Fruit fly (Drosophila melanogaster) whole organism, embryonic: Measurements from ENCODE around the gene RhoGAPp190.
A peak's percentile ranks its signal among the peaks of the same experiment; 100 is the strongest.

ENCODE experiments used
- Ada2b ChIP-seq: fragments of 200-800 bp; sonication (Bioruptor generic); IDR thresholded peaks from 2 replicates; pipeline ENCODE4 v1.3.6; 2022; ENCODE audit warnings: missing biosample characterization, missing genetic modification characterization
- CG12744 ChIP-seq: fragments of 200-800 bp; sonication (Bioruptor generic); optimal IDR thresholded peaks from 2 replicates; lab custom pipeline; 2016; ENCODE audit warnings: missing biosample characterization, missing genetic modification characterization
- CG13894 ChIP-seq: fragments of 200-800 bp; sonication (Bioruptor generic); optimal IDR thresholded peaks from 3 replicates; lab custom pipeline; 2018; ENCODE audit warnings: missing biosample characterization, mild to moderate bottlenecking, missing genetic modification characterization, moderate library complexity
- CG15514 ChIP-seq: fragments of 200-800 bp; sonication (Bioruptor generic); optimal IDR thresholded peaks from 3 replicates; lab custom pipeline; 2017; ENCODE audit warnings: missing biosample characterization, missing genetic modification characterization, mild to moderate bottlenecking, moderate library complexity, missing genetic modification reagents
- CG32772 ChIP-seq: fragments of 200-800 bp; sonication (Bioruptor generic); IDR thresholded peaks from 2 replicates; pipeline ENCODE4 v1.3.6; 2022; ENCODE audit warnings: missing biosample characterization, missing genetic modification characterization
- CG34224 ChIP-seq: fragments of 200-800 bp; sonication (Bioruptor generic); IDR thresholded peaks from 3 replicates; pipeline ENCODE4 v1.3.6; 2022; ENCODE audit warnings: missing biosample characterization, missing genetic modification characterization; ENCODE audit not compliant: partially characterized antibody
- CG34376 ChIP-seq: fragments of 200-800 bp; sonication (Bioruptor generic); optimal IDR thresholded peaks from 2 replicates; lab custom pipeline; 2018; ENCODE audit warnings: missing biosample characterization, mild to moderate bottlenecking, missing genetic modification characterization
- CG4360 ChIP-seq: fragments of 200-800 bp; sonication (Bioruptor generic); IDR thresholded peaks from 2 replicates; pipeline ENCODE4 v1.3.6; 2022; ENCODE audit warnings: missing biosample characterization, missing genetic modification characterization
- CG4730 ChIP-seq: fragments of 200-800 bp; sonication (Bioruptor generic); IDR thresholded peaks from 2 replicates; pipeline ENCODE4 v1.3.6; 2022; ENCODE audit warnings: missing biosample characterization, missing genetic modification characterization
- CG6272 ChIP-seq: fragments of 200-800 bp; sonication (Bioruptor generic); IDR thresholded peaks from 2 replicates; pipeline ENCODE4 v1.3.6; 2022; ENCODE audit warnings: missing biosample characterization, missing genetic modification characterization
- CG6683 ChIP-seq: fragments of 200-800 bp; sonication (Bioruptor generic); optimal IDR thresholded peaks from 2 replicates; lab custom pipeline; 2017; ENCODE audit warnings: missing biosample characterization, mild to moderate bottlenecking, missing genetic modification characterization, missing genetic modification reagents
- CG7987 ChIP-seq: fragments of 200-800 bp; sonication (Bioruptor generic); optimal IDR thresholded peaks from 2 replicates; lab custom pipeline; 2018; ENCODE audit warnings: missing biosample characterization, mild to moderate bottlenecking, missing genetic modification characterization, moderate library complexity
- CG8924 ChIP-seq: fragments of 200-800 bp; optimal IDR thresholded peaks from 3 replicates; lab custom pipeline; 2019; ENCODE audit warnings: missing biosample characterization, mild to moderate bottlenecking, missing genetic modification characterization, moderate library complexity
- Dip3 ChIP-seq: fragments of 200-800 bp; sonication (Bioruptor generic); optimal IDR thresholded peaks from 3 replicates; lab custom pipeline; 2016; ENCODE audit warnings: missing biosample characterization, missing genetic modification characterization
- Drgx ChIP-seq: fragments of 200-800 bp; sonication (Bioruptor generic); IDR thresholded peaks from 2 replicates; pipeline ENCODE4 v1.3.6; 2022; ENCODE audit warnings: missing biosample characterization, missing genetic modification characterization
- Fer1 ChIP-seq: fragments of 200-800 bp; sonication (Bioruptor generic); optimal IDR thresholded peaks from 2 replicates; lab custom pipeline; 2017; ENCODE audit warnings: missing biosample characterization, mild to moderate bottlenecking, missing genetic modification characterization
- HmgZ ChIP-seq: fragments of 200-800 bp; sonication (Bioruptor generic); optimal IDR thresholded peaks from 2 replicates; lab custom pipeline; 2018; ENCODE audit warnings: missing biosample characterization, mild to moderate bottlenecking, missing genetic modification characterization
- Hmx ChIP-seq: fragments of 200-800 bp; sonication (Bioruptor generic); optimal IDR thresholded peaks from 2 replicates; lab custom pipeline; 2016; ENCODE audit warnings: missing biosample characterization, missing genetic modification characterization
- Med ChIP-seq: fragments of 200-800 bp; sonication (Bioruptor generic); peaks from one replicate; lab custom pipeline; 2016; ENCODE audit warnings: missing biosample characterization, missing genetic modification characterization, mild to moderate bottlenecking, inconsistent platforms, moderate library complexity
- Meics ChIP-seq: fragments of 200-800 bp; sonication (Bioruptor generic); optimal IDR thresholded peaks from 2 replicates; lab custom pipeline; 2017; ENCODE audit warnings: missing biosample characterization, mild to moderate bottlenecking, missing genetic modification characterization
- Pdp1 ChIP-seq, 2 experiments: fragments of 200-800 bp; sonication (Bioruptor generic); optimal IDR thresholded peaks; 3 replicates each; lab custom pipeline; 2016; ENCODE audit warnings: missing biosample characterization in 2 of 2, missing genetic modification characterization in 2 of 2, mild to moderate bottlenecking in 1 of 2, moderate library complexity in 1 of 2
- Sin3A ChIP-seq: fragments of >200 bp; optimal IDR thresholded peaks from 2 replicates; lab custom pipeline; 2018
- Usf ChIP-seq: fragments of 200-800 bp; sonication (Bioruptor generic); optimal IDR thresholded peaks from 2 replicates; lab custom pipeline; 2017; ENCODE audit warnings: missing genotype, missing biosample characterization, missing genetic modification characterization
- ash1 ChIP-seq: fragments of 200-800 bp; sonication (Bioruptor generic); optimal IDR thresholded peaks from 2 replicates; lab custom pipeline; 2018; ENCODE audit warnings: missing biosample characterization, mild to moderate bottlenecking, missing genetic modification characterization
- cato ChIP-seq: fragments of 200-800 bp; sonication (Bioruptor generic); optimal IDR thresholded peaks from 2 replicates; lab custom pipeline; 2016; ENCODE audit warnings: missing biosample characterization, missing genetic modification characterization, borderline replicate concordance
- caup ChIP-seq: fragments of 200-800 bp; sonication (Bioruptor generic); optimal IDR thresholded peaks from 3 replicates; lab custom pipeline; 2017; ENCODE audit warnings: missing biosample characterization, mild to moderate bottlenecking, missing genetic modification characterization, moderate library complexity; ENCODE audit not compliant: severe bottlenecking
- cg ChIP-seq: fragments of 200-800 bp; sonication (Bioruptor generic); optimal IDR thresholded peaks from 3 replicates; lab custom pipeline; 2019; ENCODE audit warnings: missing biosample characterization, mild to moderate bottlenecking, missing genetic modification characterization, moderate library complexity
- ci ChIP-seq: fragments of 200-800 bp; sonication (Bioruptor generic); IDR thresholded peaks from 3 replicates; pipeline ENCODE4 v1.3.6; 2022; ENCODE audit warnings: missing biosample characterization, missing genetic modification characterization
- esg ChIP-seq: fragments of 200-800 bp; sonication (Bioruptor generic); conservative IDR thresholded peaks from 2 replicates; pipeline ENCODE4 v1.3.6; 2022; ENCODE audit warnings: missing biosample characterization, missing genetic modification characterization
- exex ChIP-seq: fragments of 200-800 bp; sonication (Bioruptor generic); optimal IDR thresholded peaks from 4 replicates; lab custom pipeline; 2018; ENCODE audit warnings: missing biosample characterization, mild to moderate bottlenecking, missing genetic modification characterization, moderate library complexity
- insv ChIP-seq, 2 experiments: fragments of 200-800 bp; sonication (Bioruptor generic); optimal IDR thresholded peaks; 3 replicates each; lab custom pipeline; 2016 to 2018; ENCODE audit warnings: missing biosample characterization in 2 of 2, missing genetic modification characterization in 2 of 2
- lilli ChIP-seq: fragments of 200-800 bp; sonication (Bioruptor generic); optimal IDR thresholded peaks from 3 replicates; lab custom pipeline; 2016; ENCODE audit warnings: missing biosample characterization, missing genetic modification characterization
- pan ChIP-seq, 4 experiments: fragments of >200 bp in 3 of 4; fragments of 200-800 bp in 1 of 4; sonication (Bioruptor generic) in 1 of 4; optimal IDR thresholded peaks in 3 of 4; IDR thresholded peaks in 1 of 4; 2 replicates each; pipeline versions ENCODE4 v1.3.6 to Lab custom; 2017 to 2022; ENCODE audit warnings: missing biosample characterization in 2 of 4, missing genetic modification characterization in 2 of 4, mixed read lengths in 1 of 4
- pros ChIP-seq: fragments of 200-800 bp; sonication (Bioruptor generic); optimal IDR thresholded peaks from 3 replicates; lab custom pipeline; 2019; ENCODE audit warnings: missing biosample characterization, mild to moderate bottlenecking, missing genetic modification characterization, moderate library complexity
- scrt ChIP-seq: fragments of 200-800 bp; sonication (Bioruptor generic); optimal IDR thresholded peaks from 2 replicates; lab custom pipeline; 2018; ENCODE audit warnings: missing biosample characterization, mild to moderate bottlenecking, missing genetic modification characterization, moderate library complexity
- sens ChIP-seq: fragments of 200-800 bp; sonication (Bioruptor generic); peaks from one replicate; lab custom pipeline; 2016; ENCODE audit warnings: missing biosample characterization, missing genetic modification characterization
- sug ChIP-seq: fragments of 200-800 bp; optimal IDR thresholded peaks from 2 replicates; lab custom pipeline; 2019; ENCODE audit warnings: missing biosample characterization, mild to moderate bottlenecking, missing genetic modification characterization, moderate library complexity

RhoGAPp190 gene

DNA sequence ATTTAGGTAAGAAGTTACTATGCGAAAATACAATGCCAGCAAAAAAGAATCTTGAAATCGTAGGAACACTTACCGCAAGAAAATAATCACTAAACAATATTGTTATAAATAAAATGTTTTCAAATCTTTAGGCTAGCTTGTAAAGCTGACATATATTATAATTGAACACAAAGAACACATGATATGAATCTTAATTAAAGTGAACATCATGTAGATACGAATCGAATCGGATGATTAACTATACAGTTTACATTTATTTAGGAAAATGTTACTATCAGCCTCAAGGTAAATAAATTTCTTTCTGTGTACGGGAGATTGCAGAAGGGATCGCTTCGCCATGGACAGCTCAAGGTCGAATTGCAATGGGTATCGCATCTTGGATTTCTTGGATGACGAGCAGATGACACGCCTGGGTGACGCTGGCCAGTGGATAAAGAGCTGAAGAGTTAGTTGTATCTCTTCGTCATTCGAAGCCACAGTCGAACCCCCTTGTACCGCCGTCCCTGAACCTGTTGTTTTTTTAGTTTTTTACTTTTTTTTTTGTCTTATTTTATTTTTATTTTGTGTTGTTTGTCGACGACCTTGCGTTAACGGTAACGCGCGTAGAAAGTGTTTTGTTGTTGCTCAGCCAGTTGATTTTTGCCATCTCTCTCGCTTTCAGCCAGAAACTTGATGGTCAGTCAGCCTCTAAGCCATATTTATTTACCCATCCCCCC, 25.7 kb upstream of the RhoGAPp190 start (continued):
- 0 out of 3 replicates have a peak, but pooled peaks have one; percentile 27 for TF ChIP-seq ci (GFP tag; lab: Robert Waterston, UW)
- no peak for TF ChIP-seq esg (GFP tag; lab: Robert Waterston, UW)
- TF ChIP-seq Usf (GFP tag; lab: Kevin White, UChicago) = no peak

DNA sequence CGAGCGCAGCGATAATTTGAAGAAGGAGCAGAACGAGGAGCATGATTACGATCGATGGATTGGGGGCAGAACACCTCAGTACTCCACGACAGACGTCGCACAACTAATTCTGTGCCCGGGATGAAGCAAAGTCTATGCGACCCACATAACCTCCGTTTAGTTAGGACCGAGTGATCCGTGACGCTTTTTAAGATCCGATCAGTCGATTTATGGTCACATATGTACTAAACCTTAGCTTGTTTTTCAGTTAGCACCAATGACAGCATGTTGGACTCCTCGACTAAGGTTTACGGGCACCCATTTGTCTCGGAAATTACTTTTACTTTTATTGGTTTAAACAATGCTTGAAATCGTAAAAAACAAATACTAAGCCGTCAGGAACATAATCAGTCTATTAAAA, 19.4 kb upstream of the RhoGAPp190 start, which contains the start of gene CG12990:
TSS of gene CG12990 (minus strand) at position 101 of the 400 bp plus-strand sequence.
- TF ChIP-seq CG34224 (no peak), Hmx (GFP tag; lab: Kevin White, UChicago) (no peak), caup (no peak), exex (tag; lab: Kevin White, UChicago) (no peak), Fer1 (GFP tag; lab: Kevin White, UChicago) (no peak), pan (optimal IDR thresholded peaks at IDR 0.05; lab: Kevin White, UChicago) (no peak), pan (GFP tag; optimal IDR thresholded peaks at IDR 0.05 in 1 of 2, IDR thresholded peaks at IDR 0.05 in 1 of 2) (no peak), insv (GFP tag; optimal IDR thresholded peaks at IDR 0.05; lab: Kevin White, UChicago) (no peak), CG4730 (GFP tag; lab: Robert Waterston, UW) (no peak), Meics (GFP tag; lab: Kevin White, UChicago) (no peak)

DNA sequence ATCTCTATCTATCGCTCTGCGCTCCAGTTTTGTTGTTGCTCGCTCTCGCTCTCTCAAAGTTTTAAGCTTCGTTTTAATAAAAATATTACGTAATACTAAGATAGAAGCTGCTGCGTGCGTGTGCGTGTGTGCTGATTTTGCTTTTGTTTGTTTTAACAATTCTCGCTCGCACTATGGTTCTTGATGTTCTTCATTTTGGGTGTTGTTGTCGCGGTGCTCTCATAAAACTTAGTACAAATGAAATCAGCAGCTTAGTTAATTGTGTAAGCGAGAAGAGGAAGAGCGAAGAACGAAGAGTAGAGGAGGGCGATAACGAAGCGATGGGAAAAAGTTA, 6.7 kb upstream of the RhoGAPp190 start:
- TF ChIP-seq sens (GFP tag; lab: Kevin White, UChicago) = peak; percentile 33
- TF ChIP-seq sug = peak; percentile 9
- TF ChIP-seq pros = peak; percentile 2
- TF ChIP-seq CG32772 (GFP tag; lab: Robert Waterston, UW) = no peak
- no peak; the same call in 1 of the 2 replicates for TF ChIP-seq Drgx (GFP tag; lab: Robert Waterston, UW)
- no peak for TF ChIP-seq Dip3 (GFP tag; lab: Kevin White, UChicago)
- peak; percentile 24 for TF ChIP-seq HmgZ (tag; lab: Kevin White, UChicago)
- TF ChIP-seq Pdp1 (GFP tag; optimal IDR thresholded peaks at IDR 0.05; lab: Kevin White, UChicago) = peak in 1 of 2 experiments; percentile 98
- no peak for TF ChIP-seq CG6683 (GFP tag; lab: Kevin White, UChicago)
- TF ChIP-seq lilli (GFP tag; lab: Kevin White, UChicago) = no peak
- TF ChIP-seq ash1 (GFP tag; lab: Kevin White, UChicago) = peak; percentile 24
- TF ChIP-seq Sin3A (lab: Kevin White, UChicago) = no peak
- peak; percentile 10 for TF ChIP-seq CG13894 (tag; lab: Kevin White, UChicago)
- peak; percentile 27 for TF ChIP-seq CG8924 (tag; lab: Kevin White, UChicago)
- no peak for TF ChIP-seq Ada2b (GFP tag; lab: Robert Waterston, UW)
- TF ChIP-seq Med (GFP tag; lab: Kevin White, UChicago) = peak; percentile 51
- TF ChIP-seq CG15514 (GFP tag; lab: Kevin White, UChicago) = peak; percentile 7
- TF ChIP-seq CG12744 (GFP tag; lab: Kevin White, UChicago) = no peak
- TF ChIP-seq CG4360 (GFP tag; lab: Robert Waterston, UW) = 0 out of 2 replicates have a peak, but pooled peaks have one; percentile 48
- peak; percentile 85 for TF ChIP-seq CG34376 (GFP tag; lab: Kevin White, UChicago)
- TF ChIP-seq CG7987 (GFP tag; lab: Kevin White, UChicago) = no peak
- TF ChIP-seq cato (GFP tag; lab: Kevin White, UChicago) = no peak
- TF ChIP-seq CG6272 = no peak
- TF ChIP-seq cg (GFP tag; lab: Kevin White, UChicago) = peak; percentile 38
- no peak for TF ChIP-seq scrt (GFP tag; lab: Kevin White, UChicago)
